Worm (Caenorhabditis elegans): ENCODE results near the gene srh-15.

DNA sequence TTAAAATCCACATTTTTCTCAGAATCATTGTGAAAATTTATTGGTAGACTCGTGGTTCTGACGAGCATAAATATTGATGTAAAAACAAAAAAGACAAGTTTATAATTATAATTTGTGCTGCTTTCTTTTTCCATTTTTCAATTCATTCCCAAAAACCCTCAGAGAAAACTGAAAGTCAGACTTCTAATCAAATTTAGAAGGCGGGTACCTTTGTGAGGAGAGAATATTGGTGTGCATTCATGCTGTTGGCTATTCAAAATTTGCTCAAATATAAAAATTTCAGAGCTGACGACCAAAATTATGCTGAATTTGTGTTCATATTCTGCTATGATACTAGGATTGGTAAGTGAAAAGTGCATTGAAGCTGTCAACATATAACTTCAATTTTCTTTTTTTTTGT is 46.2 kb downstream of the srh-15 start, which contains the start of gene srx-125:
- TF ChIP-seq ref-1 (GFP tag; conservative IDR thresholded peaks at IDR 0.05) (no peak), med-1 (GFP tag; optimal IDR thresholded peaks at IDR 0.05; ENCODE audit: insufficient read depth) (no peak), flt-1 (GFP tag; IDR thresholded peaks at IDR 0.05) (no peak), klf-2 (GFP tag; conservative IDR thresholded peaks at IDR 0.05) (no peak), ztf-29 (GFP tag; IDR thresholded peaks at IDR 0.05) (no peak), tab-1 (GFP tag; IDR thresholded peaks at IDR 0.05) (no peak)
